Worm (Caenorhabditis elegans) whole organism, L3 larva: ENCODE measurements around the gene K08D8.10.
A peak's percentile ranks its signal among the peaks of the same experiment; 100 is the strongest.
"Not testable (repeated sequence)": the region's sequence is repeated elsewhere in the genome, so short reads cannot be mapped to it uniquely, and the experiment has no call there.

Experiments used
- R02D3.7 ChIP-seq: fragments of 150-350 bp; optimal IDR thresholded peaks from 2 replicates; lab custom pipeline; 2014; ENCODE audit warnings: missing biosample characterization, missing genetic modification characterization
- aly-2 ChIP-seq: fragments of 150-350 bp; optimal IDR thresholded peaks from 2 replicates; lab custom pipeline; 2014; ENCODE audit warnings: missing biosample characterization, missing genetic modification characterization
- ceh-9 ChIP-seq: sonication (generic microtip); optimal IDR thresholded peaks from 2 replicates; lab custom pipeline; 2018; ENCODE audit warnings: missing biosample characterization, missing genetic modification characterization
- daf-12 ChIP-seq: fragments of 150-350 bp; optimal IDR thresholded peaks from 2 replicates; lab custom pipeline; 2014; ENCODE audit warnings: missing biosample characterization, missing genetic modification reagents, missing genetic modification characterization
- egl-5 ChIP-seq: fragments of 150-350 bp; optimal IDR thresholded peaks from 2 replicates; lab custom pipeline; 2017; ENCODE audit warnings: missing biosample characterization, missing genetic modification reagents, missing genetic modification characterization, inconsistent platforms
- elt-2 ChIP-seq: sonication (generic microtip); optimal IDR thresholded peaks from 2 replicates; lab custom pipeline; 2016; ENCODE audit warnings: missing genetic modification reagents, mild to moderate bottlenecking, missing genetic modification characterization, missing compliant biosample characterization
- eor-1 ChIP-seq, 2 experiments: fragments of 150-350 bp; optimal IDR thresholded peaks; 2 replicates each; lab custom pipeline; 2014 to 2018; ENCODE audit warnings: missing biosample characterization in 2 of 2, missing genetic modification characterization in 2 of 2
- hmg-11 ChIP-seq: sonication (generic microtip); optimal IDR thresholded peaks from 2 replicates; lab custom pipeline; 2016; ENCODE audit warnings: missing genetic modification characterization, missing compliant biosample characterization
- jun-1 ChIP-seq: fragments of 150-350 bp; optimal IDR thresholded peaks from 2 replicates; lab custom pipeline; 2014; ENCODE audit warnings: missing biosample characterization, missing genetic modification reagents, missing genetic modification characterization
- lsy-12 ChIP-seq: sonication (generic microtip); optimal IDR thresholded peaks from 2 replicates; lab custom pipeline; 2016; ENCODE audit warnings: mild to moderate bottlenecking, missing genetic modification characterization, missing compliant biosample characterization
- nfya-1 ChIP-seq: sonication (generic microtip); optimal IDR thresholded peaks from 2 replicates; lab custom pipeline; 2017; ENCODE audit warnings: missing genetic modification characterization, mild to moderate bottlenecking, missing compliant biosample characterization, antibody characterized with exemption, moderate library complexity; ENCODE audit not compliant: insufficient read depth
- nhr-28 ChIP-seq: fragments of 150-350 bp; optimal IDR thresholded peaks from 2 replicates; lab custom pipeline; 2014; ENCODE audit warnings: missing biosample characterization, missing genetic modification characterization
- nhr-67 ChIP-seq: fragments of 150-350 bp; optimal IDR thresholded peaks from 2 replicates; lab custom pipeline; 2014; ENCODE audit warnings: missing biosample characterization, missing genetic modification characterization
- pha-4 ChIP-seq: fragments of 150-350 bp; optimal IDR thresholded peaks from 2 replicates; lab custom pipeline; 2014; ENCODE audit warnings: missing biosample characterization, missing genetic modification reagents, missing genetic modification characterization
- pqm-1 ChIP-seq: fragments of 150-350 bp; optimal IDR thresholded peaks from 2 replicates; lab custom pipeline; 2017; ENCODE audit warnings: missing biosample characterization, missing genetic modification characterization, inconsistent platforms
- snpc-4 ChIP-seq: fragments of 150-350 bp; optimal IDR thresholded peaks from 2 replicates; lab custom pipeline; 2014; ENCODE audit warnings: missing biosample characterization, missing genetic modification characterization
- tbx-2 ChIP-seq: sonication (generic microtip); optimal IDR thresholded peaks from 2 replicates; lab custom pipeline; 2016; ENCODE audit warnings: mild to moderate bottlenecking, missing genetic modification characterization, missing compliant biosample characterization
- unc-39 ChIP-seq: sonication (generic microtip); optimal IDR thresholded peaks from 4 replicates; lab custom pipeline; 2017; ENCODE audit warnings: missing biosample characterization, missing genetic modification characterization
- unc-62 ChIP-seq: fragments of 150-350 bp; sonication (generic microtip); optimal IDR thresholded peaks from 4 replicates; lab custom pipeline; 2014; ENCODE audit warnings: missing biosample characterization, missing genetic modification reagents, missing genetic modification characterization
- zag-1 ChIP-seq: fragments of 150-350 bp; optimal IDR thresholded peaks from 2 replicates; lab custom pipeline; 2014; ENCODE audit warnings: missing biosample characterization, missing genetic modification characterization
- ztf-11 ChIP-seq: fragments of 150-350 bp; optimal IDR thresholded peaks from 2 replicates; lab custom pipeline; 2014; ENCODE audit warnings: missing biosample characterization, missing genetic modification characterization

Gene K08D8.10

ce11 chrIV:12869383-12869782, 31.0 kb upstream of the K08D8.10 start:
- TF ChIP-seq ceh-9 (tag; lab: Kevin White, UChicago): no peak
- no peak for TF ChIP-seq zag-1 (tag; lab: Kevin White, UChicago)
- TF ChIP-seq elt-2 (tag; lab: Kevin White, UChicago): peak; percentile 71
- no peak for TF ChIP-seq tbx-2 (tag; lab: Kevin White, UChicago)
- peak; percentile 21 for TF ChIP-seq pqm-1 (tag; lab: Kevin White, UChicago)

ce11 chrIV:12869812-12870211, 30.6 kb upstream of the K08D8.10 start:
- no peak for TF ChIP-seq unc-62 (GFP tag; lab: Kevin White, UChicago)
- no peak for TF ChIP-seq aly-2 (tag; lab: Kevin White, UChicago)
- no peak for TF ChIP-seq pha-4 (tag; lab: Kevin White, UChicago)
- TF ChIP-seq R02D3.7 (tag; lab: Kevin White, UChicago): no peak
- no peak for TF ChIP-seq daf-12 (tag; lab: Kevin White, UChicago)
- TF ChIP-seq hmg-11: no peak
- TF ChIP-seq snpc-4: peak; percentile 31
- TF ChIP-seq elt-2 (tag; lab: Kevin White, UChicago): peak; percentile 19
- no peak for TF ChIP-seq unc-39
- no peak for TF ChIP-seq eor-1 (tag; optimal IDR thresholded peaks at IDR 0.05; lab: Kevin White, UChicago)
- TF ChIP-seq, all 47 proteins: peak for 2

ce11 chrIV:12870315-12870714, 30.1 kb upstream of the K08D8.10 start:
- TF ChIP-seq elt-2 (tag; lab: Kevin White, UChicago): peak; percentile 10
- TF ChIP-seq egl-5: no peak

DNA sequence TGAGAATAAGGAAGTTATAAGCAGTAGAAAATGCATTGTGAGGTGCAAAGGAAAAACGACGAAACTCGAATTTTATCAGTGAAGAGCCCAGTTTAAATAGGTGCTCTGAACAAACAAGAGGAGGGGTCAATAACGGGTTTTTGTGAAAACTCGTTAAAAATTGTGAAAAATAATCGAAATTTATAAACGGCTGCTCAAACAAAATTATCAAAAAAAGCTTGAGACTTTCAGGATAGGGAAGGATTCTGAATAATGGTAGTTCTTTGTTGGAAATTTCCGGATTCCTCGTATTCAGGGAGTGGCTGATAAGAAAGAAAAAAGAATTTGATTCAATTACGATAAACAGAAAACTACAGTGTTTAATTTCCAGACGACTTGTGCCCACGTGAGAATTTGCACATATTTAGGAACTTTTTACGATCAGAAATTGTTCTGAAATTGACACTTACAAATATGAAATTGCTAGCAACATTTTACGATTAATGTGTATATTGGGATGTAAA, 28.9 kb upstream of the K08D8.10 start, which contains the start of gene clec-187:
Gene clec-187 (minus strand): TSS at position 51 of the 503 bp plus-strand sequence.
- TF ChIP-seq tbx-2 (tag; lab: Kevin White, UChicago) (no peak), nfya-1 (no peak), pha-4 (tag; lab: Kevin White, UChicago) (peak; percentile 3), elt-2 (tag; lab: Kevin White, UChicago) (peak; percentile 56), nhr-28 (no peak)

DNA sequence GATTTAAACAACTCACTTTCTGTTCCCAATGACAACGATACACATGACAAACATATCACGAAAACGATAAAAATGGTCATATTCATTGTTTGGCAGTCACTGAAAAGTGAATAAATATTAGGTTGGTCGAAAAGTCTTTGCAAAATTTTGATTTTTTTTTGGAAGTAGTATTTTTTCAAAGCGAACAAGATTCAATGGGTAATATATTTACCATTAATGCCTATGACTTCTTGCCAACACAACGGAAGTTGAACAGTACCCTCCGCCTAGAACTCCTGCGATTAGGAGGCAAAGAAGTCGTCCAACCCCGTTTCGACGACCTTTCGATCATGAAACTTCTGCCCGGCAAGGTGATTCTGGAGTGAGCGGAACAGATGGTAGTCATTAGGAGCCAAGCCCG, 25.1 kb upstream of the K08D8.10 start, which contains the start of gene ZK896.1:
Gene ZK896.1 (minus strand): TSS at position 101 of the 400 bp plus-strand sequence.
- TF ChIP-seq jun-1 (tag; lab: Kevin White, UChicago); snpc-4; nhr-67 (tag; lab: Kevin White, UChicago): not testable (repeated sequence)

ce11 chrIV:12876558-12876957, 23.8 kb upstream of the K08D8.10 start:
- TF ChIP-seq nhr-67 (tag; lab: Kevin White, UChicago) (no peak), elt-2 (tag; lab: Kevin White, UChicago) (peak; percentile 62), pqm-1 (tag; lab: Kevin White, UChicago) (peak; percentile 74)

- TF ChIP-seq pqm-1 (tag; lab: Kevin White, UChicago) (peak; percentile 95), snpc-4 (no peak), elt-2 (tag; lab: Kevin White, UChicago) (peak; percentile 85), pha-4 (tag; lab: Kevin White, UChicago) (peak; percentile 79)
These were observed 20.8 kb upstream of the K08D8.10 start, which contains the start of gene ZK896.5 for ce11 chrIV:12879557-12879956. ZK896.5 (minus strand) TSS chrIV:12879645.

ce11 chrIV:12883190-12883589, 17.2 kb upstream of the K08D8.10 start, which contains the start of gene ZK896.4:
ZK896.4 (minus strand) TSS chrIV:12883290.
- TF ChIP-seq elt-2 (tag; lab: Kevin White, UChicago) (peak; percentile 26), R02D3.7 (tag; lab: Kevin White, UChicago) (no peak)

DNA sequence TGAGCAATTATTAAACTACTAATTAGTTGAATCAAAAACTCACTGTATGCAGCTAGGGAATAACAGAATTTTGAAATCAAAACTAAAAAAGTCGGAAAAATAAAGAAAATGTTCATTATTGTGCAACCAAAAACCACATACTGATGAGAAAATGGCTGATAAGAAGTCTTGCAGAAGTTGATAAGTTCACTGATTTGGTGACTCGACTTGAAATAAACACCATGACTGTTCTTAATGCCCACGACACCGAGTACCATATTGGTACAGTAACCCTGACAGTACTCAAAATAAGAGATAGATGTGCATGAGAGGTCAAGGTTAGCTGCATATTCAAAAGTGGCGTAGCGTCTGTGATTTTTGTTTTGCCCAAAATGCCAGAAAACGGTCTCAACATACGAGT, 14.4 kb upstream of the K08D8.10 start:
- TF ChIP-seq lsy-12 (tag; lab: Kevin White, UChicago) (no peak), ztf-11 (tag; lab: Kevin White, UChicago) (no peak), elt-2 (tag; lab: Kevin White, UChicago) (peak; percentile 13), unc-62 (GFP tag; lab: Kevin White, UChicago) (no peak)
- TF ChIP-seq, all 47 proteins: peak for 1
